Worm (Caenorhabditis elegans) whole organism, L3 larva: ENCODE measurements around the gene C17F4.8.
"Not testable (repeated sequence)": the region's sequence is repeated elsewhere in the genome, so short reads cannot be mapped to it uniquely, and the experiment has no call there.

Experiments
- ceh-28 ChIP-seq: fragments of 150-350 bp; optimal IDR thresholded peaks from 2 replicates; lab custom pipeline; 2014; ENCODE audit warnings: missing biosample characterization, missing genetic modification reagents, missing genetic modification characterization
- jun-1 ChIP-seq: fragments of 150-350 bp; optimal IDR thresholded peaks from 2 replicates; lab custom pipeline; 2014; ENCODE audit warnings: missing biosample characterization, missing genetic modification reagents, missing genetic modification characterization
- snpc-4 ChIP-seq: fragments of 150-350 bp; optimal IDR thresholded peaks from 2 replicates; lab custom pipeline; 2014; ENCODE audit warnings: missing biosample characterization, missing genetic modification characterization

ce11 chrII:3191544-3191943, 43.1 kb downstream of the C17F4.8 start, which contains the start of gene Y27F2A.9:
- not testable (repeated sequence) for TF ChIP-seq ceh-28 (tag; lab: Kevin White, UChicago); jun-1 (tag; lab: Kevin White, UChicago); snpc-4
